Worm (Caenorhabditis elegans) whole organism, L1 larva: ENCODE results near the gene fbxb-111.

Experiments used
- C04F5.9 ChIP-seq: sonication (generic microtip); optimal IDR thresholded peaks from 2 replicates; lab custom pipeline; 2016; ENCODE audit warnings: missing genetic modification characterization, missing compliant biosample characterization
- C34B4.2 ChIP-seq: sonication (generic microtip); optimal IDR thresholded peaks from 2 replicates; lab custom pipeline; 2017; ENCODE audit warnings: mild to moderate bottlenecking, missing genetic modification characterization, missing compliant biosample characterization
- aha-1 ChIP-seq: fragments of 150-350 bp; optimal IDR thresholded peaks from 2 replicates; lab custom pipeline; 2014; ENCODE audit warnings: missing biosample characterization, missing genetic modification characterization
- aly-2 ChIP-seq: fragments of 150-350 bp; optimal IDR thresholded peaks from 2 replicates; lab custom pipeline; 2014; ENCODE audit warnings: missing biosample characterization, missing genetic modification characterization
- blmp-1 ChIP-seq: fragments of 150-350 bp; optimal IDR thresholded peaks from 2 replicates; lab custom pipeline; 2014; ENCODE audit warnings: missing biosample characterization, missing genetic modification characterization
- ceh-63 ChIP-seq: fragments of 200-800 bp; sonication (Bioruptor generic); optimal IDR thresholded peaks from 2 replicates; lab custom pipeline; 2018; ENCODE audit warnings: mild to moderate bottlenecking, missing genetic modification characterization, missing compliant biosample characterization
- ceh-82 ChIP-seq, 3 experiments: fragments of 150-350 bp in 1 of 3; sonication (generic microtip) in 2 of 3; optimal IDR thresholded peaks; 2 replicates each; lab custom pipeline; 2014 to 2017; ENCODE audit warnings: missing biosample characterization in 3 of 3, missing genetic modification characterization in 3 of 3
- ceh-90 ChIP-seq: sonication (generic microtip); optimal IDR thresholded peaks from 2 replicates; lab custom pipeline; 2016; ENCODE audit warnings: missing genetic modification characterization, missing compliant biosample characterization
- ces-1 ChIP-seq: fragments of 150-350 bp; optimal IDR thresholded peaks from 2 replicates; lab custom pipeline; 2014; ENCODE audit warnings: missing biosample characterization, missing genetic modification reagents, missing genetic modification characterization
- dpl-1 ChIP-seq, 3 experiments: fragments of 150-350 bp in 2 of 3; sonication (generic microtip) in 1 of 3; optimal IDR thresholded peaks; 2 replicates each; lab custom pipeline; 2014 to 2017; ENCODE audit warnings: missing biosample characterization in 3 of 3, missing genetic modification characterization in 3 of 3, missing genetic modification reagents in 3 of 3
- efl-1 ChIP-seq, 4 experiments: fragments of 150-350 bp; optimal IDR thresholded peaks in 3 of 4; peaks in 1 of 4; 1 replicate in 1 of 4; 2 replicates in 3 of 4; lab custom pipeline; 2014; ENCODE audit warnings: missing biosample characterization in 2 of 4, missing genetic modification characterization in 2 of 4, missing genetic modification reagents in 2 of 4
- egl-27 ChIP-seq, 2 experiments: fragments of 150-350 bp in 1 of 2; sonication (generic microtip); optimal IDR thresholded peaks; 3 replicates each; lab custom pipeline; 2017 to 2018; ENCODE audit warnings: missing biosample characterization in 2 of 2, missing genetic modification characterization in 2 of 2, missing genetic modification reagents in 2 of 2
- fkh-10 ChIP-seq: sonication (generic microtip); optimal IDR thresholded peaks from 2 replicates; lab custom pipeline; 2017; ENCODE audit warnings: missing biosample characterization, missing genetic modification reagents, missing genetic modification characterization
- fkh-8 ChIP-seq: sonication (generic microtip); optimal IDR thresholded peaks from 2 replicates; lab custom pipeline; 2016; ENCODE audit warnings: mild to moderate bottlenecking, missing genetic modification characterization, missing compliant biosample characterization
- hlh-4 ChIP-seq: sonication (generic microtip); optimal IDR thresholded peaks from 2 replicates; lab custom pipeline; 2016; ENCODE audit warnings: mild to moderate bottlenecking, missing genetic modification characterization, missing compliant biosample characterization
- hpl-2 ChIP-seq: fragments of 150-350 bp; optimal IDR thresholded peaks from 2 replicates; lab custom pipeline; 2014; ENCODE audit warnings: missing biosample characterization, missing genetic modification reagents, missing genetic modification characterization
- jun-1 ChIP-seq: fragments of 150-350 bp; optimal IDR thresholded peaks from 2 replicates; lab custom pipeline; 2014; ENCODE audit warnings: missing biosample characterization, missing genetic modification reagents, missing genetic modification characterization
- lin-13 ChIP-seq: fragments of 150-350 bp; optimal IDR thresholded peaks from 2 replicates; lab custom pipeline; 2014; ENCODE audit warnings: missing biosample characterization, missing genetic modification reagents, missing genetic modification characterization
- lin-15B ChIP-seq: fragments of 150-350 bp; sonication (generic microtip); optimal IDR thresholded peaks from 3 replicates; lab custom pipeline; 2014; ENCODE audit warnings: missing biosample characterization, missing genetic modification characterization
- lsy-2 ChIP-seq, 2 experiments: fragments of 150-350 bp; optimal IDR thresholded peaks; 2 replicates each; lab custom pipeline; 2014; ENCODE audit warnings: missing biosample characterization in 2 of 2, missing genetic modification characterization in 2 of 2
- mab-9 ChIP-seq: fragments of 200-800 bp; sonication (Bioruptor generic); IDR thresholded peaks from 2 replicates; pipeline ENCODE4 v1.3.6; 2022; ENCODE audit warnings: missing genetic modification reagents, missing genetic modification characterization, missing compliant biosample characterization
- mdl-1 ChIP-seq, 2 experiments: fragments of 150-350 bp; optimal IDR thresholded peaks; 2 replicates each; lab custom pipeline; 2014 to 2017; ENCODE audit warnings: missing biosample characterization in 2 of 2, missing genetic modification characterization in 2 of 2, inconsistent platforms in 1 of 2
- mef-2 ChIP-seq: fragments of 150-350 bp; optimal IDR thresholded peaks from 2 replicates; lab custom pipeline; 2014; ENCODE audit warnings: missing biosample characterization, missing genetic modification characterization
- nhr-12 ChIP-seq: sonication (generic microtip); optimal IDR thresholded peaks from 2 replicates; lab custom pipeline; 2017; ENCODE audit warnings: missing biosample characterization, missing genetic modification characterization
- nhr-19 ChIP-seq: fragments of 200-800 bp; sonication (Bioruptor generic); conservative IDR thresholded peaks from 2 replicates; pipeline ENCODE4 v1.3.6; 2022; ENCODE audit warnings: missing genetic modification characterization, missing compliant biosample characterization
- nhr-20 ChIP-seq: sonication (generic microtip); optimal IDR thresholded peaks from 2 replicates; lab custom pipeline; 2016; ENCODE audit warnings: mild to moderate bottlenecking, missing genetic modification characterization, missing compliant biosample characterization
- nhr-237 ChIP-seq: fragments of 150-350 bp; optimal IDR thresholded peaks from 2 replicates; lab custom pipeline; 2014; ENCODE audit warnings: missing biosample characterization, missing genetic modification characterization
- nhr-71 ChIP-seq: sonication (generic microtip); optimal IDR thresholded peaks from 2 replicates; lab custom pipeline; 2016; ENCODE audit warnings: mild to moderate bottlenecking, missing genetic modification characterization, moderate library complexity, missing compliant biosample characterization
- nhr-76 ChIP-seq: sonication (generic microtip); optimal IDR thresholded peaks from 2 replicates; lab custom pipeline; 2017; ENCODE audit warnings: missing biosample characterization, missing genetic modification characterization
- pag-3 ChIP-seq: sonication (generic microtip); optimal IDR thresholded peaks from 2 replicates; lab custom pipeline; 2017; ENCODE audit warnings: missing genetic modification characterization, mild to moderate bottlenecking, missing compliant biosample characterization, antibody characterized with exemption, borderline replicate concordance; ENCODE audit not compliant: insufficient read depth
- pqm-1 ChIP-seq: sonication (generic microtip); optimal IDR thresholded peaks from 3 replicates; lab custom pipeline; 2017; ENCODE audit warnings: missing biosample characterization, missing genetic modification characterization
- snu-23 ChIP-seq: sonication (generic microtip); optimal IDR thresholded peaks from 2 replicates; lab custom pipeline; 2016; ENCODE audit warnings: missing genetic modification characterization, missing compliant biosample characterization
- unc-130 ChIP-seq: fragments of 150-350 bp; optimal IDR thresholded peaks from 2 replicates; lab custom pipeline; 2017; ENCODE audit warnings: missing biosample characterization, missing genetic modification characterization, inconsistent platforms
- vab-15 ChIP-seq: sonication (generic microtip); optimal IDR thresholded peaks from 2 replicates; lab custom pipeline; 2017; ENCODE audit warnings: missing genotype, mild to moderate bottlenecking, missing genetic modification characterization, missing compliant biosample characterization
- xbp-1 ChIP-seq: sonication (generic microtip); optimal IDR thresholded peaks from 2 replicates; lab custom pipeline; 2016; ENCODE audit warnings: missing genetic modification characterization, missing compliant biosample characterization
- ztf-4 ChIP-seq: fragments of 150-350 bp; optimal IDR thresholded peaks from 2 replicates; lab custom pipeline; 2014; ENCODE audit warnings: missing biosample characterization, missing genetic modification characterization

The fbxb-111 gene

ce11 chrII:2774904-2775303 is at the start of gene fbxb-111:
Gene fbxb-111 (minus strand): TSS chrII:2775004.
- no peak for TF ChIP-seq lsy-2 (tag; optimal IDR thresholded peaks at IDR 0.05; lab: Kevin White, UChicago)
- no peak for TF ChIP-seq blmp-1 (tag; lab: Kevin White, UChicago)
- no peak for TF ChIP-seq efl-1 (optimal IDR thresholded peaks at IDR 0.05; lab: Kevin White, UChicago)
- no peak for TF ChIP-seq efl-1 (GFP tag; optimal IDR thresholded peaks at IDR 0.05 in 1 of 2; lab: Kevin White, UChicago)

DNA sequence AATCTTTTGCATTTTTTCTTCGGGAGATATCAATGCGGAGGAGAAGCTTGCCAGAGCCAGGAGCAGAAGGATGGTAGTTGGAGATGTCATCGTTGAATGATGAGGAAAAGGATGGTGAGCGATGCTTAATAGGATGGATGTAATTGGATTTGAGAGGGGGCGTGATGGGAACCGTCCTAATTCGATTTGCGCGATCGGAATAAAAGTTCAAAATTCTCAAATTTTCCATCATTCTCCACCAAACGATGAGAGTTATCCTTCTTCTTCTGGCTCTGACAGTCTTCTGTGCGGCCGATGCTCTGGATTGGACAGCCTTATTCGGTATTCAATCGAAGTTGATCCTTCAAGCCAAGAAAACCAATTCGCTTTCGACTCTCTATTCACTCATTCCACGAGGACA is 49.4 kb upstream of the fbxb-111 start, which contains the start of the genes K12H6.4 and K12H6.9:
Gene K12H6.4, minus strand, starts transcription at position 101 of the 400 bp plus-strand sequence.
Gene K12H6.9, plus strand, starts transcription at position 236 of the 400 bp plus-strand sequence.
- TF ChIP-seq ces-1 (GFP tag; lab: Kevin White, UChicago) (no peak), lin-13 (GFP tag; lab: Kevin White, UChicago) (no peak), blmp-1 (tag; lab: Kevin White, UChicago) (no peak), efl-1 (optimal IDR thresholded peaks at IDR 0.05; lab: Kevin White, UChicago) (no peak), efl-1 (GFP tag; optimal IDR thresholded peaks at IDR 0.05 in 1 of 2; lab: Kevin White, UChicago) (no peak), hlh-4 (tag; lab: Kevin White, UChicago) (no peak), ceh-90 (tag; lab: Kevin White, UChicago) (no peak), mab-9 (GFP tag; lab: Robert Waterston, UW) (no peak), fkh-8 (tag; lab: Kevin White, UChicago) (no peak), pag-3 (no peak), nhr-20 (tag; lab: Kevin White, UChicago) (no peak), lin-15B (tag; lab: Kevin White, UChicago) (no peak)

DNA sequence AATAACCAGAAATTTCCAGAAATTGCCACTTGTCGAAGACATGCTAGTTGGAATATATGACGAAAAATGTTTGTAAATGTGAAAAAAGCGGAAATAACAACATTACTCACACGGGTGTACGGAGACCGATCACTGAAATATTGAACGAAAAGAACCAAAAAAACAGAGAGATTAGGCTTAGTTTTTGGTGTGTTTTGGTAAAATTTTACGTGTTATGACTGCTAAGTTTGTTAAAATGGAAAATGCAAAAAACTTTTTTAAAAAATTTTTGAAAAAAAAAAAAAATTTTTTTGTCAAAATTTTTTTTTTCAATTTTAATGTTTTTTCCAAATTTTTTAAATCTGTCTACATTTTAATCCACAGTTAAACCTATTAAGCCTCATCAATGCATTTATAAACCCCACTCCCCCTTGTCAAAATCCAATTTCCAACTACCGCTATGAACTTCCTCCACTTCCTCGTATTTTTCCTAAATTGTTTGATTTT is 47.7 kb upstream of the fbxb-111 start, which contains the start of the genes fut-4 and K12H6.10:
Gene fut-4, minus strand, starts transcription at position 101 of the 486 bp plus-strand sequence.
Gene K12H6.10, plus strand, starts transcription at position 436 of the 486 bp plus-strand sequence.
- TF ChIP-seq jun-1 (tag; lab: Kevin White, UChicago): no peak
- TF ChIP-seq egl-27 (tag; optimal IDR thresholded peaks at IDR 0.05; lab: Kevin White, UChicago): no peak
- no peak for TF ChIP-seq mdl-1 (tag; optimal IDR thresholded peaks at IDR 0.05; lab: Kevin White, UChicago)
- no peak for TF ChIP-seq efl-1 (optimal IDR thresholded peaks at IDR 0.05; lab: Kevin White, UChicago)
- TF ChIP-seq efl-1 (GFP tag; optimal IDR thresholded peaks at IDR 0.05 in 1 of 2; lab: Kevin White, UChicago): no peak
- no peak for TF ChIP-seq ztf-4 (tag; lab: Kevin White, UChicago)
- TF ChIP-seq dpl-1 (GFP tag; optimal IDR thresholded peaks at IDR 0.05; lab: Kevin White, UChicago): no peak
- TF ChIP-seq C34B4.2 (tag; lab: Kevin White, UChicago): no peak
- TF ChIP-seq aly-2: no peak
- no peak for TF ChIP-seq nhr-76 (tag; lab: Kevin White, UChicago)
- TF ChIP-seq nhr-237 (tag; lab: Kevin White, UChicago): no peak
- TF ChIP-seq snu-23 (GFP tag; lab: Kevin White, UChicago): no peak
- TF ChIP-seq mef-2 (tag; lab: Kevin White, UChicago): no peak
- no peak for TF ChIP-seq unc-130 (tag; lab: Kevin White, UChicago)
- no peak for TF ChIP-seq fkh-10 (GFP tag; lab: Kevin White, UChicago)

DNA sequence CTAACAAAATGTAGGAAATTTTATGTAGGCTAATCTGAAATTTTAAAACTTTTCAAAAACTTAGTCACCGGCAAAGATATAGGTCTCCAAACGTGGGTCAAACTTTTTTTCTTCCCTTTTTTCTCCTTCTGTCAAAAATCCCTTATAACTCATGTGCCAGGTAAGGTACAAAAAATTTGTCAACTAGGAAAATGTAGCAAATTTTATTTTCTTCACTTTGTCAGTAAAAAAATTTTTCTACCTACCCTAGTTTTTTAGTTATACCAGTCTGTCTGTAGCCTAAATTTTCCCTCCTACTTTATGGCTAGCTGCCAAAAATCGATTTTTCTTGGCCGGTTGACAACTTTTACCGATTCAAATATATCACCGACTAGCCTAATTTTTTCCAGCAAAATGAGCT is 41.9 kb upstream of the fbxb-111 start, which contains the start of gene set-13:
Gene set-13, plus strand, starts transcription at position 301 of the 400 bp plus-strand sequence.
- TF ChIP-seq C04F5.9 (tag; lab: Kevin White, UChicago) (no peak), nhr-19 (no peak), ceh-63 (no peak), nhr-71 (tag; lab: Kevin White, UChicago) (no peak), nhr-12 (tag; lab: Kevin White, UChicago) (no peak), vab-15 (no peak), nhr-20 (tag; lab: Kevin White, UChicago) (no peak), ces-1 (GFP tag; lab: Kevin White, UChicago) (no peak), aha-1 (tag; lab: Kevin White, UChicago) (no peak), hpl-2 (GFP tag; lab: Kevin White, UChicago) (no peak), ceh-82 (tag; optimal IDR thresholded peaks at IDR 0.05; lab: Kevin White, UChicago) (no peak), lin-13 (GFP tag; lab: Kevin White, UChicago) (no peak), pqm-1 (tag; lab: Kevin White, UChicago) (no peak), xbp-1 (tag; lab: Kevin White, UChicago) (no peak)
